Fruit fly (Drosophila melanogaster): ENCODE measurements around the gene CG34428.

The CG34428 gene

dm6 chr3L:13015823-13016465 lies 45.6 kb upstream of the CG34428 start, which contains the start of gene CG11267 (continued):
- TF ChIP-seq CG4730 (GFP tag; IDR thresholded peaks at IDR 0.05), result peak; percentile 84
- peak; percentile 78 for TF ChIP-seq schlank (tag; optimal IDR thresholded peaks at IDR 0.05)
- TF ChIP-seq insv (GFP tag; optimal IDR thresholded peaks at IDR 0.05), result no peak
- peak; percentile 83; the same call in 2 of the 3 replicates for TF ChIP-seq gce (GFP tag; IDR thresholded peaks at IDR 0.05)
- TF ChIP-seq corto (GFP tag; optimal IDR thresholded peaks at IDR 0.05), result peak; percentile 35
- peak; percentile 49 for TF ChIP-seq CG11723 (GFP tag; optimal IDR thresholded peaks at IDR 0.05)
- no peak for TF ChIP-seq CG43689 (GFP tag; IDR thresholded peaks at IDR 0.05)
- TF ChIP-seq CG3407 (GFP tag; optimal IDR thresholded peaks at IDR 0.05), result peak; percentile 43
- peak; percentile 81 for TF ChIP-seq CG15696 (tag; optimal IDR thresholded peaks at IDR 0.05)
- TF ChIP-seq pnt (GFP tag; optimal IDR thresholded peaks at IDR 0.05), result peak; percentile 80
- peak; percentile 87 for TF ChIP-seq BtbVII (GFP tag; optimal IDR thresholded peaks at IDR 0.05)
- no peak for TF ChIP-seq ac (GFP tag; optimal IDR thresholded peaks at IDR 0.05)
- TF ChIP-seq tll (GFP tag; optimal IDR thresholded peaks at IDR 0.05), result no peak
- peak; percentile 59 for TF ChIP-seq CG10565 (GFP tag; optimal IDR thresholded peaks at IDR 0.05)
- peak; percentile 81 for TF ChIP-seq CG31388 (GFP tag; optimal IDR thresholded peaks at IDR 0.05)
- TF ChIP-seq Atf6 (GFP tag; IDR thresholded peaks at IDR 0.05), result peak; percentile 93
- peak; percentile 74 for TF ChIP-seq ATbp (GFP tag; optimal IDR thresholded peaks at IDR 0.05)
- peak; percentile 62 for TF ChIP-seq dmrt11E (tag; optimal IDR thresholded peaks at IDR 0.05)
- TF ChIP-seq CG13287 (GFP tag; IDR thresholded peaks at IDR 0.05; ENCODE audit: partially characterized antibody), result no peak
- peak; percentile 59 for TF ChIP-seq pho (GFP tag; optimal IDR thresholded peaks at IDR 0.05)
- TF ChIP-seq CG17186 (GFP tag; optimal IDR thresholded peaks at IDR 0.05), result peak; percentile 42
- peak; percentile 72 for TF ChIP-seq CG17385 (GFP tag; optimal IDR thresholded peaks at IDR 0.05)
- peak; percentile 86 for TF ChIP-seq CG3726 (GFP tag; IDR thresholded peaks at IDR 0.05)
- TF ChIP-seq Hey (tag; optimal IDR thresholded peaks at IDR 0.05), result no peak
- TF ChIP-seq exex (tag; optimal IDR thresholded peaks at IDR 0.05), result peak; percentile 67
- no peak for TF ChIP-seq sc (optimal IDR thresholded peaks at IDR 0.05)
- TF ChIP-seq sc (GFP tag; optimal IDR thresholded peaks at IDR 0.05), result peak; percentile 26
- TF ChIP-seq Dip3 (GFP tag; optimal IDR thresholded peaks at IDR 0.05), result peak; percentile 85
- TF ChIP-seq CG18262 (tag; optimal IDR thresholded peaks at IDR 0.05), result peak; percentile 79
- TF ChIP-seq gt (GFP tag; IDR thresholded peaks at IDR 0.05), result peak; percentile 46; the same call in 1 of the 2 replicates
- TF ChIP-seq HHEX (GFP tag; optimal IDR thresholded peaks at IDR 0.05), result peak; percentile 87
- peak; percentile 80 for TF ChIP-seq zfh2 (GFP tag; optimal IDR thresholded peaks at IDR 0.05)
- peak; percentile 73 for TF ChIP-seq Ssrp (tag; optimal IDR thresholded peaks at IDR 0.05)
- peak; percentile 86 for TF ChIP-seq CG17328 (GFP tag; IDR thresholded peaks at IDR 0.05)
- TF ChIP-seq dpn (GFP tag; optimal IDR thresholded peaks at IDR 0.05), result peak; percentile 76
- TF ChIP-seq Lim3 (GFP tag; IDR thresholded peaks at IDR 0.05), result peak; percentile 85; the same call in 1 of the 2 replicates
- TF ChIP-seq ind (GFP tag; optimal IDR thresholded peaks at IDR 0.05), result peak; percentile 89
- peak; percentile 54 for TF ChIP-seq Myb (GFP tag; optimal IDR thresholded peaks at IDR 0.05)
- TF ChIP-seq chif (GFP tag; optimal IDR thresholded peaks at IDR 0.05), result peak; percentile 55 to 79
- peak; percentile 92 for TF ChIP-seq CG11456 (GFP tag; IDR thresholded peaks at IDR 0.05)
- TF ChIP-seq CG3065 (GFP tag; optimal IDR thresholded peaks at IDR 0.05), result no peak
- TF ChIP-seq CG32767 (GFP tag; IDR thresholded peaks at IDR 0.05), result peak; percentile 62
- peak; percentile 56 for TF ChIP-seq Bdp1 (GFP tag; optimal IDR thresholded peaks at IDR 0.05)
- peak; percentile 39 for TF ChIP-seq YL-1 (GFP tag; optimal IDR thresholded peaks at IDR 0.05)
- peak; percentile 88 for TF ChIP-seq tap (tag; optimal IDR thresholded peaks at IDR 0.05)
- TF ChIP-seq CG13775 (GFP tag; optimal IDR thresholded peaks at IDR 0.05), result peak; percentile 69
- TF ChIP-seq nau (GFP tag; optimal IDR thresholded peaks at IDR 0.05), result peak; percentile 44
- peak; percentile 71 for TF ChIP-seq CG30020 (tag; optimal IDR thresholded peaks at IDR 0.05)
- TF ChIP-seq ken (GFP tag; IDR thresholded peaks at IDR 0.05), result peak; percentile 88
- TF ChIP-seq BEAF-32 (GFP tag; optimal IDR thresholded peaks at IDR 0.05), result peak; percentile 23

Measured in whole organism, embryonic.